Worm (Caenorhabditis elegans): ENCODE data around the gene M01B2.10.
A peak's percentile ranks its signal among the peaks of the same experiment; 100 is the strongest.
"Not testable (repeated sequence)": the region's sequence is repeated elsewhere in the genome, so short reads cannot be mapped to it uniquely, and the experiment has no call there.

The M01B2.10 gene

ce11 chrV:15226206-15226605 lies 36.0 kb downstream of the M01B2.10 start:
- TF ChIP-seq pqm-1 (tag; optimal IDR thresholded peaks at IDR 0.05) (no peak), elt-2 (tag; optimal IDR thresholded peaks at IDR 0.05) (peak; percentile 56)

ce11 chrV:15225650-15226049 lies 36.6 kb downstream of the M01B2.10 start, which contains the start of gene srw-14:
Gene srw-14 (plus strand): TSS chrV:15225950.
- TF ChIP-seq snpc-4 (tag; optimal IDR thresholded peaks at IDR 0.05) (no peak), eor-1 (tag; optimal IDR thresholded peaks at IDR 0.05) (no peak), lsy-12 (tag; optimal IDR thresholded peaks at IDR 0.05) (no peak), nhr-11 (tag; optimal IDR thresholded peaks at IDR 0.05) (no peak), nhr-12 (tag; optimal IDR thresholded peaks at IDR 0.05) (no peak), ceh-9 (tag; optimal IDR thresholded peaks at IDR 0.05) (no peak)

ce11 chrV:15223668-15224067 lies 38.6 kb downstream of the M01B2.10 start, which contains the start of gene srw-24:
Gene srw-24 (plus strand): TSS chrV:15223968.
- TF ChIP-seq elt-1 (tag; optimal IDR thresholded peaks at IDR 0.05) (no peak), mml-1 (tag; optimal IDR thresholded peaks at IDR 0.05) (no peak), nhr-25 (tag; optimal IDR thresholded peaks at IDR 0.05) (no peak), elt-2 (tag; optimal IDR thresholded peaks at IDR 0.05) (no peak), ztf-4 (tag; optimal IDR thresholded peaks at IDR 0.05) (no peak), snpc-4 (tag; optimal IDR thresholded peaks at IDR 0.05) (no peak), nhr-77 (tag; optimal IDR thresholded peaks at IDR 0.05) (no peak), hmg-11 (tag; optimal IDR thresholded peaks at IDR 0.05) (no peak), egl-5 (tag; optimal IDR thresholded peaks at IDR 0.05) (no peak), egl-27 (tag; optimal IDR thresholded peaks at IDR 0.05) (no peak), fos-1 (tag; optimal IDR thresholded peaks at IDR 0.05) (no peak), fkh-10 (GFP tag; optimal IDR thresholded peaks at IDR 0.05) (no peak), nhr-12 (tag; optimal IDR thresholded peaks at IDR 0.05) (no peak), nfya-1 (tag; optimal IDR thresholded peaks at IDR 0.05; ENCODE audit: insufficient read depth) (no peak), pha-4 (tag; optimal IDR thresholded peaks at IDR 0.05) (no peak), jun-1 (tag; optimal IDR thresholded peaks at IDR 0.05) (no peak), eor-1 (tag; optimal IDR thresholded peaks at IDR 0.05) (no peak)

- no peak for TF ChIP-seq nhr-23 (tag; optimal IDR thresholded peaks at IDR 0.05)
- TF ChIP-seq nhr-12 (tag; optimal IDR thresholded peaks at IDR 0.05) = no peak
- TF ChIP-seq skn-1 (tag; optimal IDR thresholded peaks at IDR 0.05) = no peak
- TF ChIP-seq ceh-82 (tag; optimal IDR thresholded peaks at IDR 0.05) = no peak
- TF ChIP-seq nhr-28 (tag; optimal IDR thresholded peaks at IDR 0.05) = no peak
- TF ChIP-seq nhr-237 (tag; optimal IDR thresholded peaks at IDR 0.05) = no peak
- TF ChIP-seq daf-12 (tag; optimal IDR thresholded peaks at IDR 0.05) = no peak
- no peak for TF ChIP-seq nhr-25 (tag; optimal IDR thresholded peaks at IDR 0.05)
These were observed 40.9 kb downstream of the M01B2.10 start, which contains the start of gene irld-25 for ce11 chrV:15221330-15221729. Gene irld-25 (plus strand): TSS chrV:15221630.

ce11 chrV:15216705-15217104 lies 45.5 kb downstream of the M01B2.10 start, which contains the start of gene sri-25:
Gene sri-25 (plus strand): TSS chrV:15217005.
- TF ChIP-seq lsy-12 (tag; optimal IDR thresholded peaks at IDR 0.05) (no peak), pqm-1 (tag; optimal IDR thresholded peaks at IDR 0.05) (no peak), daf-12 (tag; optimal IDR thresholded peaks at IDR 0.05) (no peak), egl-5 (tag; optimal IDR thresholded peaks at IDR 0.05) (no peak), eor-1 (tag; optimal IDR thresholded peaks at IDR 0.05) (no peak), fkh-10 (GFP tag; optimal IDR thresholded peaks at IDR 0.05) (no peak), lin-39 (tag; optimal IDR thresholded peaks at IDR 0.05) (no peak), fos-1 (tag; optimal IDR thresholded peaks at IDR 0.05) (no peak), skn-1 (tag; optimal IDR thresholded peaks at IDR 0.05) (no peak), mml-1 (tag; optimal IDR thresholded peaks at IDR 0.05) (no peak), sea-2 (GFP tag; optimal IDR thresholded peaks at IDR 0.05) (no peak), fkh-2 (tag; optimal IDR thresholded peaks at IDR 0.05) (no peak), R02D3.7 (tag; optimal IDR thresholded peaks at IDR 0.05) (no peak), nhr-23 (tag; optimal IDR thresholded peaks at IDR 0.05) (no peak)

ce11 chrV:15215175-15215574 lies 47.1 kb downstream of the M01B2.10 start, which contains the start of gene sri-26:
Gene sri-26 (plus strand): TSS chrV:15215475.
- TF ChIP-seq snpc-4, nhr-11, zag-1 (tag; optimal IDR thresholded peaks at IDR 0.05): not testable (repeated sequence)

Measured in whole organism, L3 larva.